Worm (Caenorhabditis elegans) whole organism, L4/young adult: ENCODE measurements around the gene D1086.11.

ENCODE experiments used
- W03F9.2 ChIP-seq: fragments of 150-350 bp; optimal IDR thresholded peaks from 2 replicates; lab custom pipeline; 2014; ENCODE audit warnings: missing biosample characterization, missing genetic modification characterization
- dao-5 ChIP-seq: sonication (generic microtip); optimal IDR thresholded peaks from 2 replicates; lab custom pipeline; 2016; ENCODE audit warnings: missing genotype, missing genetic modification characterization, moderate library complexity, missing compliant biosample characterization
- him-1 ChIP-seq: sonication (generic microtip); optimal IDR thresholded peaks from 2 replicates; lab custom pipeline; 2016; ENCODE audit warnings: missing genotype, missing genetic modification reagents, missing genetic modification characterization, missing compliant biosample characterization

DNA sequence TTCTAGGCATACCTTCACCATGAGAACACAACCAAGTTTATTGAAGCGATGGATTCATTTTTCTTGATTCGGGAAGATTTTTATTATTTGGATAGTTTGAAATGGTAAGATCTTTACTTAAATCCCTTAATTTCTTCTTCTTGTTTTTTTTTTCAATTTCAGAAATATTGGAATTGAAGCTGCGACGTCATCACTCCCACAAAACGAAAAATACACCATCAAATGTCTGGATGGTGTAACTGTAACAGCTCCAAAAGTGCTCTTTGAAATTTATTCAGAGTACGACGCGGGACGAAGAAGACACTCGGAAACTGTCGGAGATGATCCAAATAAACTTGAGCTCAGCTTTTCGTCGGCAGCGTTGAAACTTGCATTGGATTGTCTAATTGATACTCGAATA is 9.8 kb upstream of the D1086.11 start, which contains the start of gene D1086.21:
- TF ChIP-seq him-1 (tag; lab: Kevin White, UChicago) (no peak), dao-5 (tag; lab: Kevin White, UChicago) (no peak), W03F9.2 (tag; lab: Kevin White, UChicago) (no peak)
